Worm (Caenorhabditis elegans) whole organism, midembryonic: ENCODE results near the gene C23F12.4.

Experiments
- T22C8.4 ChIP-seq: fragments of 200-800 bp; sonication (Bioruptor generic); IDR thresholded peaks from 2 replicates; pipeline ENCODE4 v1.3.6; 2022; ENCODE audit warnings: missing genetic modification characterization, missing compliant biosample characterization
- flt-1 ChIP-seq: fragments of 200-800 bp; sonication (Bioruptor generic); IDR thresholded peaks from 2 replicates; pipeline ENCODE4 v1.3.6; 2022; ENCODE audit warnings: missing genetic modification characterization, missing compliant biosample characterization
- med-1 ChIP-seq: sonication (generic microtip); optimal IDR thresholded peaks from 2 replicates; lab custom pipeline; 2017; ENCODE audit warnings: missing genetic modification characterization, mild to moderate bottlenecking, missing compliant biosample characterization, antibody characterized with exemption, missing genetic modification reagents; ENCODE audit not compliant: insufficient read depth

DNA sequence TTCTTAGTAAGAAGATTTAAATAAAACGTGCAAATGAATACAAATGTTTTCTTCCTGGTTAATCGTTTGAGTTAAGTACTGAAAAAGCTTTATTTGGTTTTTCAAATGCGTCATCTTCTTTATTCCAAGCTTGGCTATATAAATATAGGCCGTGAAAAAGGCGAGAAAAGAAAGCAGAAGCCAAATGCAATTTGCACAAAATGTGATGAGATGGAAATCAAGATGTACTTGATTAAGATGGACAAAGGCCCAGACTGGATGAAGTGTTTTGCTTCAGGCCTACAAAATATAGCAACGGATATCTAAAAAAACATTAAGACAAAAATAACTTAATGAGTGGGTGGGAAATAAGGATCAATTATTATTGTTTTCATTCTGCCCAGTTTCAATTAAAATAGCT, 14.9 kb upstream of the C23F12.4 start:
- TF ChIP-seq med-1 (GFP tag; lab: Kevin White, UChicago) (no peak), T22C8.4 (no peak), flt-1 (GFP tag; lab: Robert Waterston, UW) (no peak)
